Worm (Caenorhabditis elegans): ENCODE measurements around the gene T08D2.4.
"Not testable (repeated sequence)": the region's sequence is repeated elsewhere in the genome, so short reads cannot be mapped to it uniquely, and the experiment has no call there.

Gene T08D2.4

ce11 chrX:192534-192933, 15.3 kb downstream of the T08D2.4 start, which contains the start of gene T08D2.8:
T08D2.8 (plus strand) TSS chrX:192834.
- TF ChIP-seq nhr-10 (tag; optimal IDR thresholded peaks at IDR 0.05): no peak

- no peak for TF ChIP-seq aly-2 (tag; optimal IDR thresholded peaks at IDR 0.05)
- TF ChIP-seq nhr-129 (tag; optimal IDR thresholded peaks at IDR 0.05): no peak
- no peak for TF ChIP-seq snpc-4 (tag; optimal IDR thresholded peaks at IDR 0.05)
- TF ChIP-seq nhr-23 (tag; optimal IDR thresholded peaks at IDR 0.05): no peak
- no peak for TF ChIP-seq R02D3.7 (tag; optimal IDR thresholded peaks at IDR 0.05)
Measured at ce11 chrX:196403-196802, 19.2 kb downstream of the T08D2.4 start.

ce11 chrX:209695-210094, 32.5 kb downstream of the T08D2.4 start, which contains the start of gene Y73B3B.3:
Y73B3B.3 (plus strand) TSS chrX:209995.
- TF ChIP-seq R02D3.7, nhr-11, ztf-4 (tag; optimal IDR thresholded peaks at IDR 0.05): not testable (repeated sequence)

- not testable (repeated sequence) for TF ChIP-seq blmp-1 (tag; optimal IDR thresholded peaks at IDR 0.05; ENCODE audit: insufficient read depth); ama-1 (optimal IDR thresholded peaks at IDR 0.05); nhr-129 (tag; optimal IDR thresholded peaks at IDR 0.05)
Measured at ce11 chrX:211141-211540, 33.9 kb downstream of the T08D2.4 start, which contains the start of gene Y73B3B.1. Y73B3B.1 (minus strand) TSS chrX:211241.

ce11 chrX:215488-215887, 38.3 kb downstream of the T08D2.4 start, which contains the start of gene set-28:
set-28 (minus strand) TSS chrX:215588.
- not testable (repeated sequence) for TF ChIP-seq mdl-1, dmd-4, nhr-23 (tag; optimal IDR thresholded peaks at IDR 0.05)

Data from whole organism, L2 larva.